Worm (Caenorhabditis elegans): ENCODE data around the gene mrps-22.

mrps-22 gene

ce11 chrII:10592452-10592851 is 10.0 kb downstream of the mrps-22 start, which contains the start of gene crn-5:
crn-5 (plus strand) TSS chrII:10592752.
- TF ChIP-seq mls-2 (tag; optimal IDR thresholded peaks at IDR 0.05) (no peak), bed-3 (GFP tag; optimal IDR thresholded peaks at IDR 0.05) (no peak), sptf-1 (tag; optimal IDR thresholded peaks at IDR 0.05) (no peak), hlh-1 (tag; optimal IDR thresholded peaks at IDR 0.05) (no peak), ceh-43 (GFP tag; optimal IDR thresholded peaks at IDR 0.05) (no peak), mab-5 (tag; optimal IDR thresholded peaks at IDR 0.05) (no peak), zip-8 (tag; optimal IDR thresholded peaks at IDR 0.05) (no peak), ceh-83 (GFP tag; optimal IDR thresholded peaks at IDR 0.05) (no peak), unc-62 (GFP tag; optimal IDR thresholded peaks at IDR 0.05) (no peak), nhr-76 (tag; optimal IDR thresholded peaks at IDR 0.05) (no peak), M03D4.4 (tag; optimal IDR thresholded peaks at IDR 0.05) (no peak), nhr-237 (tag; optimal IDR thresholded peaks at IDR 0.05) (no peak), pha-4 (tag; optimal IDR thresholded peaks at IDR 0.05) (no peak), lin-32 (GFP tag; optimal IDR thresholded peaks at IDR 0.05) (no peak), nhr-12 (tag; optimal IDR thresholded peaks at IDR 0.05) (no peak), ztf-11 (tag; optimal IDR thresholded peaks at IDR 0.05) (no peak), nhr-2 (tag; optimal IDR thresholded peaks at IDR 0.05) (no peak), ham-2 (GFP tag; optimal IDR thresholded peaks at IDR 0.05) (no peak), lsy-2 (tag; optimal IDR thresholded peaks at IDR 0.05) (no peak)

- peak; percentile 94 for TF ChIP-seq zip-8 (tag; optimal IDR thresholded peaks at IDR 0.05)
- no peak for TF ChIP-seq sptf-1 (tag; optimal IDR thresholded peaks at IDR 0.05)
Measured at ce11 chrII:10594312-10594711, 11.9 kb downstream of the mrps-22 start.

ce11 chrII:10594758-10595157 is 12.3 kb downstream of the mrps-22 start, which contains the start of gene C14A4.6:
C14A4.6 (minus strand) TSS chrII:10594776.
- no peak for TF ChIP-seq ham-2 (GFP tag; optimal IDR thresholded peaks at IDR 0.05)

- TF ChIP-seq zip-8 (tag; optimal IDR thresholded peaks at IDR 0.05) (no peak), ham-2 (GFP tag; optimal IDR thresholded peaks at IDR 0.05) (no peak), nhr-2 (tag; optimal IDR thresholded peaks at IDR 0.05) (no peak), ceh-43 (GFP tag; optimal IDR thresholded peaks at IDR 0.05) (no peak), hlh-1 (tag; optimal IDR thresholded peaks at IDR 0.05) (no peak), bed-3 (GFP tag; optimal IDR thresholded peaks at IDR 0.05) (no peak), blmp-1 (tag; optimal IDR thresholded peaks at IDR 0.05) (no peak), sptf-1 (tag; optimal IDR thresholded peaks at IDR 0.05) (no peak), mep-1 (tag; optimal IDR thresholded peaks at IDR 0.05) (no peak), snpc-4 (tag; optimal IDR thresholded peaks at IDR 0.05) (no peak)
Measured at ce11 chrII:10596462-10596861, 14.0 kb downstream of the mrps-22 start, which contains the start of gene C14A4.7. C14A4.7 (minus strand) TSS chrII:10596562.

- no peak for TF ChIP-seq flh-1 (GFP tag; optimal IDR thresholded peaks at IDR 0.05)
- no peak for TF ChIP-seq ceh-83 (GFP tag; optimal IDR thresholded peaks at IDR 0.05)
- no peak for TF ChIP-seq ceh-39 (tag; optimal IDR thresholded peaks at IDR 0.05)
- no peak for TF ChIP-seq unc-62 (GFP tag; optimal IDR thresholded peaks at IDR 0.05)
- TF ChIP-seq sem-2 (GFP tag; optimal IDR thresholded peaks at IDR 0.05), result no peak
- no peak for TF ChIP-seq lsy-2 (tag; optimal IDR thresholded peaks at IDR 0.05)
- TF ChIP-seq drap-1 (GFP tag; optimal IDR thresholded peaks at IDR 0.05), result no peak
- no peak for TF ChIP-seq mab-5 (tag; optimal IDR thresholded peaks at IDR 0.05)
- no peak for TF ChIP-seq lin-32 (GFP tag; optimal IDR thresholded peaks at IDR 0.05)
Measured at ce11 chrII:10598039-10598438, 15.6 kb downstream of the mrps-22 start, which contains the start of gene C14A4.8. C14A4.8 (minus strand) TSS chrII:10598139.

- TF ChIP-seq elt-3 (tag; optimal IDR thresholded peaks at IDR 0.05) (peak; percentile 79), zip-8 (tag; optimal IDR thresholded peaks at IDR 0.05) (no peak), pha-4 (tag; optimal IDR thresholded peaks at IDR 0.05) (no peak)
Measured at ce11 chrII:10598970-10599369, 16.6 kb downstream of the mrps-22 start, which contains the start of gene C14A4.9. C14A4.9 (plus strand) TSS chrII:10599337.

ce11 chrII:10602184-10602583 is 19.8 kb downstream of the mrps-22 start, which contains the start of gene srv-2:
srv-2 (minus strand) TSS chrII:10602284.
- no peak for TF ChIP-seq hlh-1 (tag; optimal IDR thresholded peaks at IDR 0.05)
- no peak for TF ChIP-seq tbx-8 (GFP tag; optimal IDR thresholded peaks at IDR 0.05)
- TF ChIP-seq snpc-4 (tag; optimal IDR thresholded peaks at IDR 0.05), result no peak
- TF ChIP-seq elt-3 (tag; optimal IDR thresholded peaks at IDR 0.05), result no peak
- TF ChIP-seq nhr-237 (tag; optimal IDR thresholded peaks at IDR 0.05), result no peak
- no peak for TF ChIP-seq nhr-2 (tag; optimal IDR thresholded peaks at IDR 0.05)
